Fruit fly (Drosophila melanogaster): ENCODE results near the gene Pld3.

DNA sequence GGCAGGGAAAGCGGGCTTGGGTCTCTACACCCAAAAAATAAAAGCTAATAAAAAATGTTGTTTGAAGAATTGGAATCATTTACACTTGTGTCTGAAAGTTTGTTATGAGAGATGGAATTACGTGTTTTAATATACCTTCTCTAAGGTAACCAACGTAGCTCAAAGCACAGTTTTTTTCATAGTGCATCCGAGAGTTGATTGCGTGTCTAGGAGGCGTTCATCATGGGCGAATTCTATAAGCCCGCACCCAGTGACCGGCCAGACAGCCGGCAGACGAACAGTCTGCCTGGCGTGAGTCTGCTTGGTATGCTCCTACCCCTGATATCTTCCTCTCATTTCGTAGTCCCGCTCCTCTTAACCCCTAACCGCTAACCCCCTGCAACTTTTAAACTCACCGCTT is 29.1 kb downstream of the Pld3 start:
- TF ChIP-seq Dll (optimal IDR thresholded peaks at IDR 0.05) (no peak), CG8478 (optimal IDR thresholded peaks at IDR 0.05) (no peak), usp (GFP tag; optimal IDR thresholded peaks at IDR 0.05) (no peak), psq (optimal IDR thresholded peaks at IDR 0.05) (no peak), EcR (GFP tag; optimal IDR thresholded peaks at IDR 0.05) (no peak), pan (optimal IDR thresholded peaks at IDR 0.05) (no peak)
